Worm (Caenorhabditis elegans) whole organism, late embryonic: Measurements from ENCODE around the gene T28D6.5.

ENCODE experiments used
- F13H6.1 ChIP-seq: sonication (generic microtip); optimal IDR thresholded peaks from 2 replicates; lab custom pipeline; 2016; ENCODE audit warnings: missing genetic modification characterization, missing compliant biosample characterization
- T23F11.4 ChIP-seq: fragments of 200-800 bp; sonication (Bioruptor generic); optimal IDR thresholded peaks from 2 replicates; lab custom pipeline; 2018; ENCODE audit warnings: mild to moderate bottlenecking, missing genetic modification characterization, missing compliant biosample characterization
- Y22D7AL.16 ChIP-seq: sonication (generic microtip); optimal IDR thresholded peaks from 2 replicates; lab custom pipeline; 2016; ENCODE audit warnings: missing genetic modification characterization, missing compliant biosample characterization
- ama-1 ChIP-seq: fragments of 150-350 bp; optimal IDR thresholded peaks from 2 replicates; lab custom pipeline; 2014
- ceh-18 ChIP-seq: sonication (generic microtip); optimal IDR thresholded peaks from 2 replicates; lab custom pipeline; 2016; ENCODE audit warnings: missing genetic modification characterization, missing compliant biosample characterization
- ceh-19 ChIP-seq: fragments of 200-800 bp; sonication (Bioruptor generic); optimal IDR thresholded peaks from 2 replicates; lab custom pipeline; 2018; ENCODE audit warnings: mild to moderate bottlenecking, missing genetic modification characterization, missing compliant biosample characterization
- ceh-2 ChIP-seq: sonication (generic microtip); optimal IDR thresholded peaks from 2 replicates; lab custom pipeline; 2016; ENCODE audit warnings: missing genotype, missing genetic modification characterization, missing compliant biosample characterization
- ceh-22 ChIP-seq: sonication (generic microtip); optimal IDR thresholded peaks from 2 replicates; lab custom pipeline; 2017; ENCODE audit warnings: missing biosample characterization, missing genetic modification characterization
- ceh-31 ChIP-seq: sonication (generic microtip); optimal IDR thresholded peaks from 2 replicates; lab custom pipeline; 2016; ENCODE audit warnings: missing genetic modification characterization, missing compliant biosample characterization
- ceh-45 ChIP-seq: fragments of 200-800 bp; sonication (Bioruptor generic); IDR thresholded peaks from 2 replicates; pipeline ENCODE4 v1.3.6; 2022; ENCODE audit warnings: missing genetic modification reagents, missing genetic modification characterization, missing compliant biosample characterization
- ceh-48 ChIP-seq: sonication (generic microtip); optimal IDR thresholded peaks from 2 replicates; lab custom pipeline; 2016; ENCODE audit warnings: missing genetic modification characterization, inconsistent platforms, missing compliant biosample characterization
- ceh-6 ChIP-seq: fragments of 200-800 bp; sonication (Bioruptor generic); optimal IDR thresholded peaks from 2 replicates; lab custom pipeline; 2018; ENCODE audit warnings: mild to moderate bottlenecking, missing genetic modification characterization, missing compliant biosample characterization
- dve-1 ChIP-seq: sonication (generic microtip); optimal IDR thresholded peaks from 2 replicates; lab custom pipeline; 2017; ENCODE audit warnings: antibody characterized with exemption, mild to moderate bottlenecking, missing genetic modification characterization, missing compliant biosample characterization
- elt-2 ChIP-seq: sonication (generic microtip); optimal IDR thresholded peaks from 2 replicates; lab custom pipeline; 2016; ENCODE audit warnings: missing genetic modification reagents, missing genetic modification characterization, missing compliant biosample characterization
- ets-4 ChIP-seq: sonication (generic microtip); optimal IDR thresholded peaks from 2 replicates; lab custom pipeline; 2016; ENCODE audit warnings: missing genetic modification characterization, missing compliant biosample characterization
- eyg-1 ChIP-seq: sonication (generic microtip); optimal IDR thresholded peaks from 2 replicates; lab custom pipeline; 2016; ENCODE audit warnings: missing genotype, missing genetic modification characterization, missing compliant biosample characterization
- fkh-10 ChIP-seq: fragments of 150-350 bp; optimal IDR thresholded peaks from 2 replicates; lab custom pipeline; 2014; ENCODE audit warnings: missing biosample characterization, missing genetic modification reagents, missing genetic modification characterization
- gmeb-2 ChIP-seq: sonication (generic microtip); optimal IDR thresholded peaks from 2 replicates; lab custom pipeline; 2016; ENCODE audit warnings: missing genetic modification characterization, inconsistent platforms, missing compliant biosample characterization
- hlh-13 ChIP-seq: fragments of 200-800 bp; sonication (Bioruptor generic); optimal IDR thresholded peaks from 2 replicates; lab custom pipeline; 2018; ENCODE audit warnings: mild to moderate bottlenecking, missing genetic modification characterization, missing compliant biosample characterization
- hlh-15 ChIP-seq: sonication (generic microtip); optimal IDR thresholded peaks from 2 replicates; lab custom pipeline; 2016; ENCODE audit warnings: missing genetic modification characterization, missing compliant biosample characterization
- hlh-30 ChIP-seq: sonication (generic microtip); optimal IDR thresholded peaks from 2 replicates; lab custom pipeline; 2017; ENCODE audit warnings: antibody characterized with exemption, missing genetic modification characterization, missing compliant biosample characterization; ENCODE audit not compliant: insufficient read depth
- hlh-6 ChIP-seq: sonication (generic microtip); optimal IDR thresholded peaks from 2 replicates; lab custom pipeline; 2016; ENCODE audit warnings: missing genotype, missing genetic modification characterization, missing compliant biosample characterization
- pha-2 ChIP-seq: sonication (generic microtip); optimal IDR thresholded peaks from 2 replicates; lab custom pipeline; 2017; ENCODE audit warnings: mild to moderate bottlenecking, missing genetic modification characterization, missing compliant biosample characterization
- pqm-1 ChIP-seq: sonication (generic microtip); optimal IDR thresholded peaks from 2 replicates; lab custom pipeline; 2016; ENCODE audit warnings: missing genetic modification characterization, missing compliant biosample characterization
- ref-2 ChIP-seq: sonication (generic microtip); optimal IDR thresholded peaks from 2 replicates; lab custom pipeline; 2016; ENCODE audit warnings: missing genetic modification characterization, missing compliant biosample characterization
- sdc-2 ChIP-seq: sonication (generic microtip); optimal IDR thresholded peaks from 2 replicates; lab custom pipeline; 2016; ENCODE audit warnings: missing genotype, missing genetic modification characterization, missing compliant biosample characterization
- sox-2 ChIP-seq: fragments of 200-800 bp; sonication (Bioruptor generic); IDR thresholded peaks from 2 replicates; pipeline ENCODE4 v1.3.6; 2022; ENCODE audit warnings: missing genetic modification reagents, missing genetic modification characterization, missing compliant biosample characterization
- sox-4 ChIP-seq: sonication (generic microtip); optimal IDR thresholded peaks from 2 replicates; lab custom pipeline; 2017; ENCODE audit warnings: mild to moderate bottlenecking, missing genetic modification characterization, inconsistent platforms, missing compliant biosample characterization
- tbx-7 ChIP-seq: sonication (generic microtip); optimal IDR thresholded peaks from 2 replicates; lab custom pipeline; 2016; ENCODE audit warnings: missing genotype, missing genetic modification characterization, missing compliant biosample characterization
- unc-42 ChIP-seq: sonication (generic microtip); optimal IDR thresholded peaks from 2 replicates; lab custom pipeline; 2016; ENCODE audit warnings: missing genotype, missing genetic modification characterization, missing compliant biosample characterization
- zip-5 ChIP-seq: sonication (generic microtip); optimal IDR thresholded peaks from 2 replicates; lab custom pipeline; 2016; ENCODE audit warnings: missing genetic modification characterization, missing compliant biosample characterization

T28D6.5 gene

ce11 chrIII:11341466-11341865, 8.0 kb downstream of the T28D6.5 start:
- no peak for TF ChIP-seq pha-2 (tag; lab: Kevin White, UChicago)
- no peak for TF ChIP-seq tbx-7 (tag; lab: Kevin White, UChicago)
- no peak for TF ChIP-seq ref-2 (tag; lab: Kevin White, UChicago)
- TF ChIP-seq ceh-45 (GFP tag; lab: Robert Waterston, UW), result no peak
- no peak for TF ChIP-seq ceh-19 (GFP tag; lab: Kevin White, UChicago)
- no peak for TF ChIP-seq sox-4 (tag; lab: Kevin White, UChicago)
- no peak for TF ChIP-seq ceh-2
- TF ChIP-seq sdc-2 (tag; lab: Kevin White, UChicago), result no peak
- no peak for TF ChIP-seq Y22D7AL.16

- TF ChIP-seq unc-42 (tag; lab: Kevin White, UChicago), result peak; percentile 46
- TF ChIP-seq F13H6.1 (tag; lab: Kevin White, UChicago), result no peak
These were observed 9.6 kb downstream of the T28D6.5 start, which contains the start of the genes T28D6.6 and pen-2 for ce11 chrIII:11343041-11343440. Gene T28D6.6, minus strand, starts transcription at chrIII:11343108. Gene pen-2, plus strand, starts transcription at chrIII:11343322.

ce11 chrIII:11344125-11344524, 10.6 kb downstream of the T28D6.5 start:
- no peak for TF ChIP-seq tbx-7 (tag; lab: Kevin White, UChicago)
- TF ChIP-seq pqm-1 (tag; lab: Kevin White, UChicago), result no peak
- no peak for TF ChIP-seq sox-2 (GFP tag; lab: Robert Waterston, UW)
- no peak for TF ChIP-seq gmeb-2 (tag; lab: Kevin White, UChicago)

ce11 chrIII:11346383-11346782, 12.9 kb downstream of the T28D6.5 start, which contains the start of gene T28D6.7:
Gene T28D6.7, minus strand, starts transcription at chrIII:11346483.
- TF ChIP-seq T23F11.4, result no peak
- TF ChIP-seq ceh-48 (tag; lab: Kevin White, UChicago), result no peak
- TF ChIP-seq ceh-18 (tag; lab: Kevin White, UChicago), result no peak
- no peak for TF ChIP-seq hlh-13 (GFP tag; lab: Kevin White, UChicago)
- TF ChIP-seq ceh-22, result no peak
- TF ChIP-seq dve-1 (tag; lab: Kevin White, UChicago), result no peak
- TF ChIP-seq zip-5 (tag; lab: Kevin White, UChicago), result no peak
- no peak for TF ChIP-seq fkh-10
- TF ChIP-seq hlh-6 (tag; lab: Kevin White, UChicago), result no peak
- no peak for TF ChIP-seq eyg-1
- TF ChIP-seq elt-2 (tag; lab: Kevin White, UChicago), result no peak
- no peak for TF ChIP-seq hlh-15 (tag; lab: Kevin White, UChicago)
- no peak for TF ChIP-seq sox-2 (GFP tag; lab: Robert Waterston, UW)
- no peak for TF ChIP-seq ets-4

ce11 chrIII:11350107-11350826, 16.8 kb downstream of the T28D6.5 start:
- TF ChIP-seq elt-2 (tag; lab: Kevin White, UChicago) (peak; percentile 16), Y22D7AL.16 (no peak)

- TF ChIP-seq hlh-30 (tag; lab: Kevin White, UChicago), result peak; percentile 5
- no peak for TF ChIP-seq F13H6.1 (tag; lab: Kevin White, UChicago)
These were observed 19.4 kb downstream of the T28D6.5 start for ce11 chrIII:11352840-11353239.

- TF ChIP-seq ceh-6 (peak; percentile 33), dve-1 (tag; lab: Kevin White, UChicago) (peak; percentile 1), pqm-1 (tag; lab: Kevin White, UChicago) (no peak), elt-2 (tag; lab: Kevin White, UChicago) (peak; percentile 1), ama-1 (lab: Kevin White, UChicago) (no peak), unc-42 (tag; lab: Kevin White, UChicago) (peak; percentile 87), ceh-31 (tag; lab: Kevin White, UChicago) (peak; percentile 49)
These were observed 20.0 kb downstream of the T28D6.5 start for ce11 chrIII:11353499-11353898.
